Worm (Caenorhabditis elegans) whole organism, L3 larva: ENCODE results near the gene C25H3.10.

Experiments used
- R02D3.7 ChIP-seq: fragments of 150-350 bp; optimal IDR thresholded peaks from 2 replicates; lab custom pipeline; 2014; ENCODE audit warnings: missing biosample characterization, missing genetic modification characterization
- ZK546.5 ChIP-seq: sonication (generic microtip); optimal IDR thresholded peaks from 2 replicates; lab custom pipeline; 2017; ENCODE audit warnings: missing biosample characterization, missing genetic modification characterization
- aly-2 ChIP-seq: fragments of 150-350 bp; optimal IDR thresholded peaks from 2 replicates; lab custom pipeline; 2014; ENCODE audit warnings: missing biosample characterization, missing genetic modification characterization
- ama-1 ChIP-seq: fragments of 150-350 bp; optimal IDR thresholded peaks from 2 replicates; lab custom pipeline; 2018
- ceh-16 ChIP-seq: sonication (generic microtip); optimal IDR thresholded peaks from 2 replicates; lab custom pipeline; 2017; ENCODE audit warnings: missing biosample characterization, missing genetic modification characterization
- ceh-28 ChIP-seq: fragments of 150-350 bp; optimal IDR thresholded peaks from 2 replicates; lab custom pipeline; 2014; ENCODE audit warnings: missing biosample characterization, missing genetic modification reagents, missing genetic modification characterization
- ceh-82 ChIP-seq: fragments of 150-350 bp; optimal IDR thresholded peaks from 2 replicates; lab custom pipeline; 2014; ENCODE audit warnings: missing biosample characterization, missing genetic modification characterization
- ceh-9 ChIP-seq: sonication (generic microtip); optimal IDR thresholded peaks from 2 replicates; lab custom pipeline; 2018; ENCODE audit warnings: missing biosample characterization, missing genetic modification characterization
- daf-12 ChIP-seq: fragments of 150-350 bp; optimal IDR thresholded peaks from 2 replicates; lab custom pipeline; 2014; ENCODE audit warnings: missing biosample characterization, missing genetic modification reagents, missing genetic modification characterization
- egl-27 ChIP-seq: sonication (generic microtip); optimal IDR thresholded peaks from 4 replicates; lab custom pipeline; 2017; ENCODE audit warnings: missing biosample characterization, missing genetic modification reagents, missing genetic modification characterization
- egl-5 ChIP-seq: fragments of 150-350 bp; optimal IDR thresholded peaks from 2 replicates; lab custom pipeline; 2017; ENCODE audit warnings: missing biosample characterization, missing genetic modification reagents, missing genetic modification characterization, inconsistent platforms
- elt-1 ChIP-seq: fragments of 150-350 bp; optimal IDR thresholded peaks from 2 replicates; lab custom pipeline; 2014; ENCODE audit warnings: missing biosample characterization, missing genetic modification characterization
- elt-2 ChIP-seq: sonication (generic microtip); optimal IDR thresholded peaks from 2 replicates; lab custom pipeline; 2016; ENCODE audit warnings: missing genetic modification reagents, mild to moderate bottlenecking, missing genetic modification characterization, missing compliant biosample characterization
- elt-3 ChIP-seq, 3 experiments: fragments of 150-350 bp in 1 of 3; sonication (generic microtip) in 2 of 3; optimal IDR thresholded peaks; 2 replicates in 2 of 3; 4 replicates in 1 of 3; lab custom pipeline; 2014 to 2017; ENCODE audit warnings: missing biosample characterization in 3 of 3, missing genetic modification characterization in 3 of 3
- eor-1 ChIP-seq, 2 experiments: fragments of 150-350 bp; optimal IDR thresholded peaks; 2 replicates each; lab custom pipeline; 2014 to 2018; ENCODE audit warnings: missing biosample characterization in 2 of 2, missing genetic modification characterization in 2 of 2
- fkh-10 ChIP-seq: sonication (generic microtip); optimal IDR thresholded peaks from 2 replicates; lab custom pipeline; 2017; ENCODE audit warnings: missing biosample characterization, missing genetic modification reagents, missing genetic modification characterization
- fkh-2 ChIP-seq: fragments of 150-350 bp; optimal IDR thresholded peaks from 2 replicates; lab custom pipeline; 2014; ENCODE audit warnings: missing biosample characterization, missing genetic modification reagents, missing genetic modification characterization
- fos-1 ChIP-seq: fragments of 150-350 bp; optimal IDR thresholded peaks from 2 replicates; lab custom pipeline; 2014; ENCODE audit warnings: missing biosample characterization, missing genetic modification characterization
- hmg-11 ChIP-seq: sonication (generic microtip); optimal IDR thresholded peaks from 2 replicates; lab custom pipeline; 2016; ENCODE audit warnings: missing genetic modification characterization, missing compliant biosample characterization
- jun-1 ChIP-seq: fragments of 150-350 bp; optimal IDR thresholded peaks from 2 replicates; lab custom pipeline; 2014; ENCODE audit warnings: missing biosample characterization, missing genetic modification reagents, missing genetic modification characterization
- lin-15B ChIP-seq: fragments of 150-350 bp; optimal IDR thresholded peaks from 2 replicates; lab custom pipeline; 2014; ENCODE audit warnings: missing biosample characterization, missing genetic modification characterization
- lin-39 ChIP-seq: fragments of 150-350 bp; optimal IDR thresholded peaks from 2 replicates; lab custom pipeline; 2018; ENCODE audit warnings: missing biosample characterization, missing genetic modification reagents, missing genetic modification characterization
- lsy-12 ChIP-seq: sonication (generic microtip); optimal IDR thresholded peaks from 2 replicates; lab custom pipeline; 2016; ENCODE audit warnings: mild to moderate bottlenecking, missing genetic modification characterization, missing compliant biosample characterization
- mdl-1 ChIP-seq: fragments of 150-350 bp; optimal IDR thresholded peaks from 2 replicates; lab custom pipeline; 2014; ENCODE audit warnings: missing biosample characterization, missing genetic modification characterization
- mml-1 ChIP-seq: fragments of 150-350 bp; sonication (generic microtip); optimal IDR thresholded peaks from 3 replicates; lab custom pipeline; 2014; ENCODE audit warnings: missing biosample characterization, missing genetic modification characterization
- nfya-1 ChIP-seq: sonication (generic microtip); optimal IDR thresholded peaks from 2 replicates; lab custom pipeline; 2017; ENCODE audit warnings: missing genetic modification characterization, mild to moderate bottlenecking, missing compliant biosample characterization, antibody characterized with exemption, moderate library complexity; ENCODE audit not compliant: insufficient read depth
- nhr-11 ChIP-seq: fragments of 150-350 bp; optimal IDR thresholded peaks from 2 replicates; lab custom pipeline; 2014; ENCODE audit warnings: missing biosample characterization, missing genetic modification characterization
- nhr-12 ChIP-seq: fragments of 150-350 bp; optimal IDR thresholded peaks from 2 replicates; lab custom pipeline; 2014; ENCODE audit warnings: missing biosample characterization, missing genetic modification characterization
- nhr-23 ChIP-seq: fragments of 150-350 bp; optimal IDR thresholded peaks from 2 replicates; lab custom pipeline; 2014; ENCODE audit warnings: missing biosample characterization, missing genetic modification reagents, missing genetic modification characterization
- nhr-237 ChIP-seq: fragments of 150-350 bp; optimal IDR thresholded peaks from 2 replicates; lab custom pipeline; 2014; ENCODE audit warnings: missing biosample characterization, missing genetic modification characterization
- nhr-25 ChIP-seq: sonication (generic microtip); optimal IDR thresholded peaks from 2 replicates; lab custom pipeline; 2017; ENCODE audit warnings: missing biosample characterization, missing genetic modification characterization
- nhr-28 ChIP-seq: fragments of 150-350 bp; optimal IDR thresholded peaks from 2 replicates; lab custom pipeline; 2014; ENCODE audit warnings: missing biosample characterization, missing genetic modification characterization
- nhr-43 ChIP-seq: sonication (generic microtip); optimal IDR thresholded peaks from 2 replicates; lab custom pipeline; 2016; ENCODE audit warnings: mild to moderate bottlenecking, missing genetic modification characterization, missing compliant biosample characterization; ENCODE audit not compliant: poor library complexity, severe bottlenecking
- nhr-67 ChIP-seq: fragments of 150-350 bp; optimal IDR thresholded peaks from 2 replicates; lab custom pipeline; 2014; ENCODE audit warnings: missing biosample characterization, missing genetic modification characterization
- nhr-76 ChIP-seq: fragments of 150-350 bp; sonication (generic microtip); optimal IDR thresholded peaks from 5 replicates; lab custom pipeline; 2014; ENCODE audit warnings: missing biosample characterization, missing genetic modification characterization
- nhr-77 ChIP-seq: fragments of 150-350 bp; optimal IDR thresholded peaks from 2 replicates; lab custom pipeline; 2014; ENCODE audit warnings: missing biosample characterization, missing genetic modification characterization
- pha-4 ChIP-seq: fragments of 150-350 bp; optimal IDR thresholded peaks from 2 replicates; lab custom pipeline; 2014; ENCODE audit warnings: missing biosample characterization, missing genetic modification reagents, missing genetic modification characterization
- pqm-1 ChIP-seq: fragments of 150-350 bp; optimal IDR thresholded peaks from 2 replicates; lab custom pipeline; 2017; ENCODE audit warnings: missing biosample characterization, missing genetic modification characterization, inconsistent platforms
- sea-2 ChIP-seq: fragments of 150-350 bp; sonication (generic microtip); optimal IDR thresholded peaks from 4 replicates; lab custom pipeline; 2014; ENCODE audit warnings: missing biosample characterization, missing genetic modification reagents, missing genetic modification characterization
- skn-1 ChIP-seq: fragments of 150-350 bp; optimal IDR thresholded peaks from 2 replicates; lab custom pipeline; 2014; ENCODE audit warnings: missing biosample characterization, missing genetic modification characterization
- snpc-4 ChIP-seq: fragments of 150-350 bp; optimal IDR thresholded peaks from 2 replicates; lab custom pipeline; 2014; ENCODE audit warnings: missing biosample characterization, missing genetic modification characterization
- tbx-2 ChIP-seq: sonication (generic microtip); optimal IDR thresholded peaks from 2 replicates; lab custom pipeline; 2016; ENCODE audit warnings: mild to moderate bottlenecking, missing genetic modification characterization, missing compliant biosample characterization
- unc-39 ChIP-seq: sonication (generic microtip); optimal IDR thresholded peaks from 4 replicates; lab custom pipeline; 2017; ENCODE audit warnings: missing biosample characterization, missing genetic modification characterization
- unc-62 ChIP-seq: fragments of 150-350 bp; sonication (generic microtip); optimal IDR thresholded peaks from 4 replicates; lab custom pipeline; 2014; ENCODE audit warnings: missing biosample characterization, missing genetic modification reagents, missing genetic modification characterization
- zag-1 ChIP-seq: fragments of 150-350 bp; optimal IDR thresholded peaks from 2 replicates; lab custom pipeline; 2014; ENCODE audit warnings: missing biosample characterization, missing genetic modification characterization
- ztf-11 ChIP-seq: fragments of 150-350 bp; optimal IDR thresholded peaks from 2 replicates; lab custom pipeline; 2014; ENCODE audit warnings: missing biosample characterization, missing genetic modification characterization
- ztf-4 ChIP-seq: fragments of 150-350 bp; optimal IDR thresholded peaks from 2 replicates; lab custom pipeline; 2014; ENCODE audit warnings: missing biosample characterization, missing genetic modification characterization

Gene C25H3.10

DNA sequence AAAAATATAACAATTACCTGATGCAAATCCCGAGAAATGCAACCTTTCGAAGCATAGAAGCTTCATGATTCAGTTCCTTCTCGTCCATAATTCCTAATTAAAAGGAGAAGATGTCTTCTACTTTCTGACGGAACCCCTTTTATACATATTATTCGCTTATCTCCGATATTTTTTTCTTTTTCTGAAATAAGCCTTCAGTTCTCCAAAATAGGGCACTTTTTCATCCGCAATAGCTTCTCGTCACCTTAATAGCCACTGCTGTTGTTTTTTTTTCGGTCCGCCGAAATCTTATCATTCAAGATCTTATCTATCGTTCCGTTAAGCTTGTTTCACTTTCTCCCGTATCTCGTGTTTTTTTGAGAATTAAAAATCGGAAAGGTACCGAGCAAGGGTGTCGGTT, 46.4 kb downstream of the C25H3.10 start, which contains the start of gene bli-2:
Gene bli-2 (minus strand): TSS at position 101 of the 400 bp plus-strand sequence.
- TF ChIP-seq elt-2: no peak
- no peak for TF ChIP-seq zag-1 (tag; lab: Kevin White, UChicago)
- no peak for TF ChIP-seq ceh-9 (tag; lab: Kevin White, UChicago)
- no peak for TF ChIP-seq ZK546.5 (tag; lab: Kevin White, UChicago)
- TF ChIP-seq pqm-1: no peak
- TF ChIP-seq ceh-28 (tag; lab: Kevin White, UChicago): no peak

DNA sequence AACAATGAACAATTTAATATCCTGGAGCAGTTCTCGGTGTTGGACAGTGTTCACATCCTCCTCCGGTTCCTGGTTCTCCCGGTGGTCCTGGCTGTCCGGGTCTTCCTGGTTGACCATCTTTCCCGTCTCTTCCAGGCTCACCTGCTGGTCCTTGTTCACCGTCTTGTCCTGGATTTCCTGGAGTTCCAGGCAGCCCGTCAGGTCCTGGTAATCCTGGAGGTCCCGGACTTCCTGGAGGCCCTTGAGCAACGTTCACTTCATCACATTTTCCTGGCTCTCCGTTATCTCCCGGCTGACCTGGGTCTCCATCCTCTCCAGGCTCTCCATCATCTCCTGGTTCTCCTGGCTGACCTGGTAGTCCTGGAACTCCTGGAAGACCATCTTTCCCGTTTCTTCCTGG, 47.3 kb downstream of the C25H3.10 start:
- no peak for TF ChIP-seq nhr-76 (tag; lab: Kevin White, UChicago)
- no peak for TF ChIP-seq ZK546.5 (tag; lab: Kevin White, UChicago)
- no peak for TF ChIP-seq daf-12 (tag; lab: Kevin White, UChicago)
- no peak for TF ChIP-seq ceh-9 (tag; lab: Kevin White, UChicago)

DNA sequence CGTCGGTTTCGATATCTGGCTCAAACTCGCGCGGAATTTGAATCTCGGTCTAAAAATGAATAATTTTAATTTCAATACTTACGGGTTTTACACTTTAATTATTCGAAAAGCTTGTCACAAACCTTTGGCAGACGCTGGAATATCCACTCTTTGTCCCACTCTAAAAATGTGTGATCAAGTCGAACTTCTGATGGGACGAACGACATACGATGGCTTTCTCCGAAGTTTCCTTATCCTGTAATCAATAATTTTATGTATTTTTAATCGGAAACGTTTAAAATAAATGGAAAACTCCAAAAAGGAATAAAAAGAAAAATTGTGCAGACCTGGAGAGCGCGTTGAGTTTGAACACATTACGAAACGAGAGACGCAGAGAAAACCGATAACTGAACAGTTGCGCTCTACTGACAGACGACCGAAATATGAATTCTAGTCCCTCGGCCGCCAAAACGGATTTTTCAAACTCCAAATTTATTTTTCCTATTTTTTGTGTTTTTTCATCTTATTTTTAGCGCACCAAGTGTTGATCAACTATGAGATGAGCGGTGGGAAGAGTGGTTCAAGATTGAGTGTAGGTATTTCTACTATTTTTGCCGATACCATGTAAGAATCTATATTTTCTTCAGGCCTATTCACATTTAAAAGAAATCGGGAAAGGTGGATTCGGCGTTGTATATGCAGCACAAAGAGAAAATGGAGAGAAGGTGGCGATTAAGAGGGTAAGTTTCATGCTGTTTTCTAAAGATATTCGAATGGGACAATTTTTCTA, 49.3 kb downstream of the C25H3.10 start, which contains the start of the genes sam-4, F59E12.17 and zyg-1:
Gene sam-4 (minus strand): TSS at position 51 of the 769 bp plus-strand sequence.
Gene F59E12.17 (minus strand): TSS at position 235 of the 769 bp plus-strand sequence.
Gene zyg-1 (plus strand): TSS at position 513 of the 769 bp plus-strand sequence.
- TF ChIP-seq nhr-23 (tag; lab: Kevin White, UChicago): peak; percentile 17
- TF ChIP-seq jun-1 (tag; lab: Kevin White, UChicago): no peak
- TF ChIP-seq elt-1 (tag; lab: Kevin White, UChicago): no peak
- peak; percentile 87 for TF ChIP-seq pha-4 (tag; lab: Kevin White, UChicago)
- no peak for TF ChIP-seq aly-2 (tag; lab: Kevin White, UChicago)
- TF ChIP-seq ZK546.5 (tag; lab: Kevin White, UChicago): no peak
- peak; percentile 35 for TF ChIP-seq hmg-11 (tag; lab: Kevin White, UChicago)
- TF ChIP-seq zag-1 (tag; lab: Kevin White, UChicago): no peak
- no peak for TF ChIP-seq mml-1
- TF ChIP-seq nhr-77 (tag; lab: Kevin White, UChicago): no peak
- no peak for TF ChIP-seq skn-1
- TF ChIP-seq egl-27 (tag; lab: Kevin White, UChicago): no peak
- peak; percentile 74 for TF ChIP-seq lin-39 (tag; lab: Kevin White, UChicago)
- TF ChIP-seq unc-39 (tag; lab: Kevin White, UChicago): no peak
- no peak for TF ChIP-seq R02D3.7 (tag; lab: Kevin White, UChicago)
- peak; percentile 51 for TF ChIP-seq nhr-25
- TF ChIP-seq nhr-11 (tag; lab: Kevin White, UChicago): no peak
- no peak for TF ChIP-seq ceh-16 (tag; lab: Kevin White, UChicago)
- no peak for TF ChIP-seq nhr-28 (tag; lab: Kevin White, UChicago)
- TF ChIP-seq nhr-76 (tag; lab: Kevin White, UChicago): no peak
- TF ChIP-seq ceh-28 (tag; lab: Kevin White, UChicago): no peak
- TF ChIP-seq mdl-1: no peak
- no peak for TF ChIP-seq daf-12 (tag; lab: Kevin White, UChicago)
- TF ChIP-seq tbx-2 (tag; lab: Kevin White, UChicago): no peak
- TF ChIP-seq ztf-4 (tag; lab: Kevin White, UChicago): no peak
- no peak for TF ChIP-seq sea-2 (GFP tag; lab: Kevin White, UChicago)
- peak; percentile 52 for TF ChIP-seq elt-2
- TF ChIP-seq elt-3 (tag; optimal IDR thresholded peaks at IDR 0.05; lab: Kevin White, UChicago): no peak
- no peak for TF ChIP-seq ama-1 (lab: Kevin White, UChicago)
- no peak for TF ChIP-seq eor-1 (tag; optimal IDR thresholded peaks at IDR 0.05; lab: Kevin White, UChicago)
- no peak for TF ChIP-seq ceh-82 (tag; lab: Kevin White, UChicago)
- TF ChIP-seq fkh-10 (GFP tag; lab: Kevin White, UChicago): no peak
- peak; percentile 6 for TF ChIP-seq nhr-43 (tag; lab: Kevin White, UChicago)
- TF ChIP-seq egl-5 (tag; lab: Kevin White, UChicago): peak; percentile 63
- TF ChIP-seq ztf-11 (tag; lab: Kevin White, UChicago): no peak
- TF ChIP-seq pqm-1: peak; percentile 18
- TF ChIP-seq fos-1: no peak
- TF ChIP-seq nhr-12 (tag; lab: Kevin White, UChicago): no peak
- TF ChIP-seq nhr-67 (tag; lab: Kevin White, UChicago): no peak
- peak; percentile 95 for TF ChIP-seq lin-15B (tag; lab: Kevin White, UChicago)
- no peak for TF ChIP-seq ceh-9 (tag; lab: Kevin White, UChicago)
- TF ChIP-seq lsy-12 (tag; lab: Kevin White, UChicago): no peak
- no peak for TF ChIP-seq fkh-2
- TF ChIP-seq nfya-1: peak; percentile 90
- TF ChIP-seq snpc-4 (tag; lab: Kevin White, UChicago): no peak
- no peak for TF ChIP-seq unc-62 (GFP tag; lab: Kevin White, UChicago)
- no peak for TF ChIP-seq nhr-237 (tag; lab: Kevin White, UChicago)
